Worm (Caenorhabditis elegans): ENCODE results near the gene coq-5.

Gene coq-5

DNA sequence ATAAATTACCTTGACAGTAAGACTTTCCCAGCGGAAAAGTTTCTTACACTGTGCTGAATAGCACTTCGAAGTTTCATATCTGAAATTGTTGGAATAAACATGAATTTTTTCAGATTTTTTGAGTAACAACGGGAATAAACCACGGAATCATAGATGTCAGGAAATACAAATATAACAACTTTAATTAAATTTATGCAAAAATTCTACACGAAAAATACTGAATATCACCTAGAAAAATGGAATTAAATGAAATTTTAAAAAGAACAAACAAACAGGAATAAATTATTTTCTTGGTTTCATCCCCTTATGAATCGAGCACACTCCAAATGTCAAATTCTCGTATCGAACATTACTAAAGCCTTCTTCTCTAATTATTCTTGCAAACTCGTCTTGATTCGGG is 1.1 kb downstream of the coq-5 start, which contains the start of gene tag-307:
TSS of gene tag-307 (minus strand) at position 101 of the 400 bp plus-strand sequence.
- TF ChIP-seq ama-1 (optimal IDR thresholded peaks at IDR 0.05), result no peak
- TF ChIP-seq pes-1 (GFP tag; IDR thresholded peaks at IDR 0.05), result no peak
- no peak for TF ChIP-seq tbx-11 (GFP tag; IDR thresholded peaks at IDR 0.05)
- no peak for TF ChIP-seq hnd-1 (tag; optimal IDR thresholded peaks at IDR 0.05)
- no peak for TF ChIP-seq tbx-37 (GFP tag; conservative IDR thresholded peaks at IDR 0.05)
- TF ChIP-seq ets-7 (tag; optimal IDR thresholded peaks at IDR 0.05), result no peak

DNA sequence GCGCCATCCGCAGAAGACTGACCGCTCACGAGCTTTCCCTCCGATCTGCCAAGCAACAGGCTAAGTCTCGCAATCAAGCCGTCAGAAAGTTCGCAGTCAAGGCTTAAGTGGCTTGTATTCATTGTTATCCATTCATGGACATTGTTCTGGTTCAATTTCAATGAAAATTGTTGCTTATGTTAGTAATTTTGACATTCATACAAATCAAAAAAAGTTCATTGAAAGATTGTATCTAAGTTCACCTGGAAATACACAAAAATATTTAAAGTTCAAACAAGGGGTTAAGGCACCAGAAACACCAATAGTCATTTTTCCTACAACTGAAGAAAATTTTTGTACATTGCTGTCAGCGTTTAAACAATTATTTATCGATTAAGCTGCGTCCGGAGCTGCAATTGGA is 2.8 kb downstream of the coq-5 start:
- no peak for TF ChIP-seq tbx-37 (GFP tag; conservative IDR thresholded peaks at IDR 0.05)
- no peak for TF ChIP-seq ets-7 (tag; optimal IDR thresholded peaks at IDR 0.05)
- TF ChIP-seq tbx-11 (GFP tag; IDR thresholded peaks at IDR 0.05), result no peak
- TF ChIP-seq hnd-1 (tag; optimal IDR thresholded peaks at IDR 0.05), result no peak
- no peak for TF ChIP-seq B0310.2 (tag; optimal IDR thresholded peaks at IDR 0.05)
- no peak for TF ChIP-seq scrt-1 (GFP tag; IDR thresholded peaks at IDR 0.05)
- TF ChIP-seq ceh-36 (tag; optimal IDR thresholded peaks at IDR 0.05), result no peak
- no peak for TF ChIP-seq ama-1 (optimal IDR thresholded peaks at IDR 0.05)
- TF ChIP-seq tra-4 (tag; optimal IDR thresholded peaks at IDR 0.05), result no peak
- no peak for TF ChIP-seq F13C5.2 (tag; optimal IDR thresholded peaks at IDR 0.05)
- TF ChIP-seq hmg-4 (GFP tag; optimal IDR thresholded peaks at IDR 0.05), result no peak
- no peak for TF ChIP-seq aly-1 (tag; optimal IDR thresholded peaks at IDR 0.05)
- no peak for TF ChIP-seq ceh-13 (GFP tag; optimal IDR thresholded peaks at IDR 0.05)
- no peak for TF ChIP-seq flt-1 (GFP tag; IDR thresholded peaks at IDR 0.05)

DNA sequence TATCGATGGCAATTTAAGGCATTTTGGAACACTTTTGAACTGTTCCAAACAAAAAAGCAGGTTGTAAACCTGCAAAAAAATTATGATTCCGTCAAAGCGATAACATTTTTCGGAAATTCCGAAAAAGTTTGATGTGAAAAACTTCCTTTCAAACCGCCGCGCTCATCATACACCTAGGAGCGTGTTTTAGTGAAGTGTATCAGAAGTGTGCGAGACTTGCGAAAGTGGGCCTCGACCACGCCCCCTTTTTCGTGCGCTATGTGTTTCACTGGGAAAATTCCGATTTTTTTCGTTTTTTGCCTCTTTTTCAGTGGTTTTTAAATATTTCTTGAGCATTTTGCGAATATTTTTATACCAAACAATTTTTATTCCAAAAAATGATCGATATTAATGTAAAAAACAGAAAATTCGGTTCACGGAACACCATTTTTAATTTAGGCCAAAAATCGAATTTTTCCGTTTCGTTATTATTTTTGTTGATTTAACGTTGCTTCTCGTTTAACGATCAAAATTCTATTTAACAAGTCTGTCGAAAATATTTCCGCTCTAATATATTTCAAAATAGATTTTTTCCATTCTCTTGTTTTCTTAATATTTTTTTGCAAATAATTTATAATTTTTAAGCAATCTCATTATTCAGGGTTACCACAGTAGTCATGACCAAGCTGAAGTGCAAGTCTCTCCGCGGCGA is 3.6 kb downstream of the coq-5 start, which contains the start of gene rpl-35:
TSS of gene rpl-35 (plus strand) at position 641 of the 691 bp plus-strand sequence.
- TF ChIP-seq ama-1 (optimal IDR thresholded peaks at IDR 0.05), result no peak
- peak; percentile 52 for TF ChIP-seq hnd-1 (tag; optimal IDR thresholded peaks at IDR 0.05)
- peak; percentile 98 for TF ChIP-seq F13C5.2 (tag; optimal IDR thresholded peaks at IDR 0.05)
- TF ChIP-seq ceh-13 (GFP tag; optimal IDR thresholded peaks at IDR 0.05), result peak; percentile 49
- TF ChIP-seq tra-4 (tag; optimal IDR thresholded peaks at IDR 0.05), result peak; percentile 41
- TF ChIP-seq sea-1 (GFP tag; conservative IDR thresholded peaks at IDR 0.05), result peak; percentile 77
- TF ChIP-seq flt-1 (GFP tag; IDR thresholded peaks at IDR 0.05), result peak; percentile 80
- TF ChIP-seq ceh-36 (tag; optimal IDR thresholded peaks at IDR 0.05), result peak; percentile 64
- peak; percentile 56 for TF ChIP-seq ets-7 (tag; optimal IDR thresholded peaks at IDR 0.05)
- no peak for TF ChIP-seq aly-1 (tag; optimal IDR thresholded peaks at IDR 0.05)
- TF ChIP-seq hmg-4 (GFP tag; optimal IDR thresholded peaks at IDR 0.05), result no peak
- peak; percentile 74 for TF ChIP-seq tbx-37 (GFP tag; conservative IDR thresholded peaks at IDR 0.05)
- peak; percentile 82 for TF ChIP-seq tbx-11 (GFP tag; IDR thresholded peaks at IDR 0.05)
- peak; percentile 77 for TF ChIP-seq pes-1 (GFP tag; IDR thresholded peaks at IDR 0.05)
- peak; percentile 67 for TF ChIP-seq hmbx-1 (tag; optimal IDR thresholded peaks at IDR 0.05)
- TF ChIP-seq scrt-1 (GFP tag; IDR thresholded peaks at IDR 0.05), result peak; percentile 72
- peak; percentile 50 for TF ChIP-seq B0310.2 (tag; optimal IDR thresholded peaks at IDR 0.05)

DNA sequence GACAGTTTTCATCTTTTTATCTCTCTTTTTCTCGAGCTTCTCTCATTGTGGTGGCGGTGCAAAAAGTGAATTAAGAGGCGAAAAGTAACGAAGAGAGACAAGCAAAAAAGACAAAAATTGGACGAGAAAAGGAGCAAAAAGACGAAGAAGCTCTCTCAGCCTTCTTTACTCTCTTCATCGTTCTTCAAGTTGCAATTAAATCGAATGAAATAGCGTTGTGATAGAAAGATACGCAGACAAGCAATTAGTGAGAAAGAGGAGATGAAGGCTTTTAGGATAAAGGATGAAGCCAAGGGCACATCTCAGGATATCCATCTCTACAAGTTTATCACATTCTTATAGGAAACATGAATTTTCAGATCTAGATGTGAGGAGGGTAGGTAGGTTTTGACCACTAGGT is 10.1 kb downstream of the coq-5 start:
- TF ChIP-seq aly-1 (tag; optimal IDR thresholded peaks at IDR 0.05) (no peak), ama-1 (optimal IDR thresholded peaks at IDR 0.05) (no peak), ets-7 (tag; optimal IDR thresholded peaks at IDR 0.05) (no peak)

DNA sequence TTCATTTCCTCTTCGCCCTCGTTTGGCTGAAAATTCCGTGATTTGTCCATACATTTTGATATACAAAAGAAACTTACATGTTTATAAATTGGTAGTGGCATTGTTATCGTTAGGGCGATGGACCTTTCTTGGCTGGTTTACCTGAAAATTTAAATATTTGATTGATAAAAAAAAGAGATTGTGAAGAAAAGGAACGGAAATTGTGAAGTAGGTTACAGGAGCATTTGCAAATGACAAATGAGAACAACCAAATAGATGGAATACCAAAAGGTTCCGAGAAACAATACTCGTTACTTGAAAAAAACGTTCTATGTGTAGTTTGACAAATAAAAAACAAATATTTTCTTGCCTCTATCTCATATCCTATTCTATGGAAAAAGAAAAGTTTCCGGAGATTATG is 14.7 kb downstream of the coq-5 start, which contains the start of gene ZK652.8:
TSS of gene ZK652.8 (minus strand) at position 101 of the 400 bp plus-strand sequence.
- TF ChIP-seq hnd-1 (tag; optimal IDR thresholded peaks at IDR 0.05) (no peak), ama-1 (optimal IDR thresholded peaks at IDR 0.05) (no peak), tbx-11 (GFP tag; IDR thresholded peaks at IDR 0.05) (no peak), ceh-36 (tag; optimal IDR thresholded peaks at IDR 0.05) (no peak), tra-4 (tag; optimal IDR thresholded peaks at IDR 0.05) (no peak), sea-1 (GFP tag; conservative IDR thresholded peaks at IDR 0.05) (no peak), hmg-4 (GFP tag; optimal IDR thresholded peaks at IDR 0.05) (no peak), tbx-37 (GFP tag; conservative IDR thresholded peaks at IDR 0.05) (no peak), pes-1 (GFP tag; IDR thresholded peaks at IDR 0.05) (no peak), hmbx-1 (tag; optimal IDR thresholded peaks at IDR 0.05) (no peak), aly-1 (tag; optimal IDR thresholded peaks at IDR 0.05) (no peak), flt-1 (GFP tag; IDR thresholded peaks at IDR 0.05) (no peak), B0310.2 (tag; optimal IDR thresholded peaks at IDR 0.05) (no peak), ceh-13 (GFP tag; optimal IDR thresholded peaks at IDR 0.05) (no peak)

DNA sequence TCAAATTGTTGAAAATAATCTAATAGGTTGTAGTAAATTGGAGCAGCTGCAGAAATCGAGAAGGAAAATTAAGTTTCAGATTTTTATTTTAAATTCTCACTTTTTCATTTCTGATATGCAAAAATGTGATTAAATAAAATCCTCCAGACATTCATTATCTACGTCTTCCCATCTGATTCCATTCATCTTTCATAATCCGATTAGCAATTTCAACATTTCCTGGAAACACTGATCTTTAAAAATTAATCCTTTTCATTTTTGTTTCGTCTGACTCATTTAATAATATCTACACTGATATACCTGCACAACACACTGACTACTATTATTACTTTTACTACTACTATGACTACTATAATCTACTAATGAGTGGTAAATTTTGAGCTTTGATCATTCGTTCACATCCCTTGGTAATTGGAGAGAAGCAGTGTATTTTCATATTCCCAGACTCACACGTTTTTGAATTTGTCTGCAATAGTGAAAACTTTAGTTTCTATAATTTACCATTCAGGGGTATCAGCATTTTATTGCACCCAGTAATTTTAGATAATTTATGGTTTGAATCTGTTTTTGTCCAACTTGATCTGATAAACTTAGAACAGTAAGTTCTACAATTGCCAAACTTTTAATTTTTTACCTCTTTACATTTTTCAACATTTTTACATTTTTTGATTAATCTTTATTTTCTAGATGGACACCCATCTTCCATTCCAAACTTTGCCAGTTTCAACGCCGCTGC is 19.2 kb downstream of the coq-5 start, which contains the start of gene ceh-23:
TSS of gene ceh-23 (plus strand) at position 686 of the 736 bp plus-strand sequence.
- no peak for TF ChIP-seq ceh-36 (tag; optimal IDR thresholded peaks at IDR 0.05)
- no peak for TF ChIP-seq hnd-1 (tag; optimal IDR thresholded peaks at IDR 0.05)
- TF ChIP-seq ets-7 (tag; optimal IDR thresholded peaks at IDR 0.05), result no peak
- no peak for TF ChIP-seq pes-1 (GFP tag; IDR thresholded peaks at IDR 0.05)
- TF ChIP-seq ama-1 (optimal IDR thresholded peaks at IDR 0.05), result no peak
- TF ChIP-seq tbx-11 (GFP tag; IDR thresholded peaks at IDR 0.05), result no peak
- no peak for TF ChIP-seq scrt-1 (GFP tag; IDR thresholded peaks at IDR 0.05)
- no peak for TF ChIP-seq hmbx-1 (tag; optimal IDR thresholded peaks at IDR 0.05)
- no peak for TF ChIP-seq hmg-4 (GFP tag; optimal IDR thresholded peaks at IDR 0.05)
- no peak for TF ChIP-seq B0310.2 (tag; optimal IDR thresholded peaks at IDR 0.05)
- no peak for TF ChIP-seq tra-4 (tag; optimal IDR thresholded peaks at IDR 0.05)
- no peak for TF ChIP-seq tbx-37 (GFP tag; conservative IDR thresholded peaks at IDR 0.05)
- TF ChIP-seq F13C5.2 (tag; optimal IDR thresholded peaks at IDR 0.05), result no peak
- TF ChIP-seq aly-1 (tag; optimal IDR thresholded peaks at IDR 0.05), result no peak
- TF ChIP-seq flt-1 (GFP tag; IDR thresholded peaks at IDR 0.05), result no peak
- no peak for TF ChIP-seq sea-1 (GFP tag; conservative IDR thresholded peaks at IDR 0.05)
- no peak for TF ChIP-seq ceh-13 (GFP tag; optimal IDR thresholded peaks at IDR 0.05)

DNA sequence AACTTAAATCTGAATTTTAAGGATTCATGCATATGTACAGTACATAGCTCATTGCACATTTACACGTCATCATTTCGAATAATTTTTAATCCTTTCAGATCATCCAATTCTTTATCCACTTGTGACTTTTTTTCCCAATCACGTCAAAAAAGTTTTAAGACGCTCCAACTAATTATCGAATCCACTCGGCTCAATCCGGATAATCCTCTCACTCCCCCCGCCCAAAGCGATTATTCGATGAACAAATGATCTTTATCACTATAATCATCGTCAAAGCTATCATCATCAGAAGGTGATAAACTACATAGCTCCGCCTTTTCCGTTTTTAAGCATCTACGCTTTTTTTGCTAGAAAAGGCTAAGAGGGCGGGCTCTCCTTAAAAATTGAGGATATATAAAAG is 20.7 kb downstream of the coq-5 start:
- TF ChIP-seq B0310.2 (tag; optimal IDR thresholded peaks at IDR 0.05), result no peak
- TF ChIP-seq hmbx-1 (tag; optimal IDR thresholded peaks at IDR 0.05), result no peak
- no peak for TF ChIP-seq ets-7 (tag; optimal IDR thresholded peaks at IDR 0.05)
- TF ChIP-seq ceh-36 (tag; optimal IDR thresholded peaks at IDR 0.05), result no peak
- no peak for TF ChIP-seq hmg-4 (GFP tag; optimal IDR thresholded peaks at IDR 0.05)
- no peak for TF ChIP-seq tbx-37 (GFP tag; conservative IDR thresholded peaks at IDR 0.05)
- no peak for TF ChIP-seq scrt-1 (GFP tag; IDR thresholded peaks at IDR 0.05)
- no peak for TF ChIP-seq sea-1 (GFP tag; conservative IDR thresholded peaks at IDR 0.05)
- TF ChIP-seq ceh-13 (GFP tag; optimal IDR thresholded peaks at IDR 0.05), result no peak
- no peak for TF ChIP-seq pes-1 (GFP tag; IDR thresholded peaks at IDR 0.05)
